Fruit fly (Drosophila melanogaster): Measurements from ENCODE around the gene CG5194.

Gene CG5194

dm6 chr3L:9047062-9047461, 37.4 kb upstream of the CG5194 start, which contains the start of gene Argk2 (continued):
- TF ChIP-seq CG31441 (GFP tag; IDR thresholded peaks at IDR 0.05) (0 out of 2 replicates have a peak, but pooled peaks have one; percentile 22), H15 (GFP tag; IDR thresholded peaks at IDR 0.05) (no peak), Bteb2 (GFP tag; optimal IDR thresholded peaks at IDR 0.05) (no peak), CG17829 (tag; optimal IDR thresholded peaks at IDR 0.05) (peak; percentile 3), slbo (GFP tag; IDR thresholded peaks at IDR 0.05) (peak; percentile 44), CG1647 (GFP tag; optimal IDR thresholded peaks at IDR 0.05) (no peak), ap (GFP tag; IDR thresholded peaks at IDR 0.05) (no peak), Xbp1 (GFP tag; optimal IDR thresholded peaks at IDR 0.05) (no peak), CG16813 (GFP tag; IDR thresholded peaks at IDR 0.05; ENCODE audit: partially characterized antibody) (peak; percentile 33; the same call in 1 of the 3 replicates), CG14014 (GFP tag; IDR thresholded peaks at IDR 0.05) (0 out of 2 replicates have a peak, but pooled peaks have one; percentile 16), nau (GFP tag; optimal IDR thresholded peaks at IDR 0.05) (no peak), CG2712 (tag; optimal IDR thresholded peaks at IDR 0.05) (peak; percentile 45), Scr (GFP tag; IDR thresholded peaks at IDR 0.05; ENCODE audit: partially characterized antibody) (no peak), gem (tag; optimal IDR thresholded peaks at IDR 0.05) (peak; percentile 17), CTCF (GFP tag; optimal IDR thresholded peaks at IDR 0.05) (peak; percentile 84), CG8478 (optimal IDR thresholded peaks at IDR 0.05) (peak; percentile 87), CG17361 (GFP tag; IDR thresholded peaks at IDR 0.05) (peak; percentile 81), MBD-R2 (GFP tag; IDR thresholded peaks at IDR 0.05) (0 out of 2 replicates have a peak, but pooled peaks have one; percentile 22), Abd-B (GFP tag; optimal IDR thresholded peaks at IDR 0.05) (peak; percentile 74), CG12659 (GFP tag; optimal IDR thresholded peaks at IDR 0.05) (peak; percentile 2), pita (GFP tag; optimal IDR thresholded peaks at IDR 0.05) (peak; percentile 70), knrl (GFP tag; IDR thresholded peaks at IDR 0.05; ENCODE audit: partially characterized antibody) (peak; percentile 58; the same call in 2 of the 3 replicates), Myb (GFP tag; optimal IDR thresholded peaks at IDR 0.05) (peak; percentile 69), Neu2 (GFP tag; optimal IDR thresholded peaks at IDR 0.05; ENCODE audit: borderline replicate concordance) (no peak), phol (tag; optimal IDR thresholded peaks at IDR 0.05) (peak; percentile 18), BEAF-32 (GFP tag; optimal IDR thresholded peaks at IDR 0.05) (peak; percentile 21), CG14710 (tag; optimal IDR thresholded peaks at IDR 0.05) (peak; percentile 30), CG3407 (GFP tag; optimal IDR thresholded peaks at IDR 0.05) (no peak), zen (tag; optimal IDR thresholded peaks at IDR 0.05) (peak; percentile 1), ken (GFP tag; IDR thresholded peaks at IDR 0.05) (peak; percentile 3; the same call in 1 of the 3 replicates), caup (GFP tag; optimal IDR thresholded peaks at IDR 0.05; ENCODE audit: severe bottlenecking) (no peak), gfzf (GFP tag; optimal IDR thresholded peaks at IDR 0.05) (peak; percentile 64), CG10366 (GFP tag; IDR thresholded peaks at IDR 0.05) (no peak; the same call in 1 of the 2 replicates), CG32772 (GFP tag; IDR thresholded peaks at IDR 0.05) (peak; percentile 5; the same call in 1 of the 2 replicates), bbx (GFP tag; IDR thresholded peaks at IDR 0.05; ENCODE audit: partially characterized antibody) (0 out of 2 replicates have a peak, but pooled peaks have one; percentile 10), twi (tag; optimal IDR thresholded peaks at IDR 0.05) (no peak), hkb (optimal IDR thresholded peaks at IDR 0.05) (no peak), hkb (GFP tag; IDR thresholded peaks at IDR 0.05) (0 out of 2 replicates have a peak, but pooled peaks have one; percentile 15), CoRest (tag; optimal IDR thresholded peaks at IDR 0.05) (peak; percentile 22), vvl (GFP tag; IDR thresholded peaks at IDR 0.05) (peak; percentile 40; the same call in 1 of the 2 replicates), CG10543 (GFP tag; optimal IDR thresholded peaks at IDR 0.05) (no peak), row (GFP tag; IDR thresholded peaks at IDR 0.05) (no peak)

Data from whole organism, embryonic.